Fruit fly (Drosophila melanogaster) S2 (cell line): ENCODE measurements around the gene CG13065.

Source experiments
- CG8478 ChIP-seq: fragments of >200 bp; optimal IDR thresholded peaks from 2 replicates; lab custom pipeline; 2018
- CTCF ChIP-seq, 2 experiments: fragments of >200 bp; optimal IDR thresholded peaks; 2 replicates each; lab custom pipeline; 2018

- TF ChIP-seq CG8478 (lab: Kevin White, UChicago) (no peak), CTCF (optimal IDR thresholded peaks at IDR 0.05; lab: Kevin White, UChicago) (no peak)
Observed at dm6 chr3L:16261505-16261904, 15.7 kb upstream of the CG13065 start, which contains the start of gene CG34247.
